Worm (Caenorhabditis elegans): ENCODE data around the gene T09F3.2.

T09F3.2 gene

ce11 chrII:10382247-10382646, 8.7 kb upstream of the T09F3.2 start:
- peak; percentile 3 for TF ChIP-seq madf-2 (tag; optimal IDR thresholded peaks at IDR 0.05)
- peak; percentile 62 for TF ChIP-seq unc-55 (GFP tag; optimal IDR thresholded peaks at IDR 0.05)
- TF ChIP-seq ceh-18 (tag; optimal IDR thresholded peaks at IDR 0.05), result peak; percentile 58
- TF ChIP-seq ref-2 (tag; optimal IDR thresholded peaks at IDR 0.05), result peak; percentile 8
- peak; percentile 33 for TF ChIP-seq ceh-31 (tag; optimal IDR thresholded peaks at IDR 0.05)
- TF ChIP-seq F13H6.1 (tag; optimal IDR thresholded peaks at IDR 0.05), result peak; percentile 24
- TF ChIP-seq tbx-2 (tag; optimal IDR thresholded peaks at IDR 0.05), result peak; percentile 41
- peak; percentile 71 for TF ChIP-seq nfya-1 (tag; optimal IDR thresholded peaks at IDR 0.05)
- TF ChIP-seq ceh-22 (tag; optimal IDR thresholded peaks at IDR 0.05), result no peak
- no peak for TF ChIP-seq ceh-14 (tag; optimal IDR thresholded peaks at IDR 0.05)
- TF ChIP-seq ets-4 (tag; optimal IDR thresholded peaks at IDR 0.05), result peak; percentile 11
- TF ChIP-seq hlh-13 (GFP tag; optimal IDR thresholded peaks at IDR 0.05), result no peak
- peak; percentile 28 for TF ChIP-seq ceh-2 (tag; optimal IDR thresholded peaks at IDR 0.05)
- TF ChIP-seq dve-1 (tag; optimal IDR thresholded peaks at IDR 0.05), result peak; percentile 29
- TF ChIP-seq pag-3 (tag; optimal IDR thresholded peaks at IDR 0.05; ENCODE audit: borderline replicate concordance), result no peak
- peak; percentile 6 for TF ChIP-seq ztf-16 (tag; optimal IDR thresholded peaks at IDR 0.05)
- peak; percentile 9 for TF ChIP-seq hlh-30 (tag; optimal IDR thresholded peaks at IDR 0.05; ENCODE audit: insufficient read depth)

- TF ChIP-seq ztf-16 (tag; optimal IDR thresholded peaks at IDR 0.05) (no peak), nhr-232 (tag; optimal IDR thresholded peaks at IDR 0.05) (no peak), pag-3 (tag; optimal IDR thresholded peaks at IDR 0.05; ENCODE audit: borderline replicate concordance) (no peak), sox-2 (GFP tag; IDR thresholded peaks at IDR 0.05) (no peak), elt-2 (tag; optimal IDR thresholded peaks at IDR 0.05) (no peak), sdc-2 (tag; optimal IDR thresholded peaks at IDR 0.05) (peak; percentile 14), fkh-6 (tag; optimal IDR thresholded peaks at IDR 0.05) (no peak), ttx-3 (tag; optimal IDR thresholded peaks at IDR 0.05) (no peak), fax-1 (tag; optimal IDR thresholded peaks at IDR 0.05) (no peak), ceh-22 (tag; optimal IDR thresholded peaks at IDR 0.05) (no peak), unc-86 (tag; optimal IDR thresholded peaks at IDR 0.05) (no peak), hlh-15 (tag; optimal IDR thresholded peaks at IDR 0.05) (no peak), nfya-1 (tag; optimal IDR thresholded peaks at IDR 0.05) (peak; percentile 41), ceh-9 (tag; optimal IDR thresholded peaks at IDR 0.05) (no peak), dmd-4 (tag; optimal IDR thresholded peaks at IDR 0.05; ENCODE audit: borderline replicate concordance) (no peak), ceh-34 (tag; optimal IDR thresholded peaks at IDR 0.05) (peak; percentile 54), ama-1 (optimal IDR thresholded peaks at IDR 0.05) (no peak), odd-2 (tag; optimal IDR thresholded peaks at IDR 0.05) (no peak), lim-6 (tag; optimal IDR thresholded peaks at IDR 0.05) (no peak), Y22D7AL.16 (tag; optimal IDR thresholded peaks at IDR 0.05) (no peak), C08G9.2 (tag; optimal IDR thresholded peaks at IDR 0.05) (peak; percentile 26), ceh-19 (GFP tag; optimal IDR thresholded peaks at IDR 0.05) (no peak), elt-4 (tag; optimal IDR thresholded peaks at IDR 0.05) (no peak), ceh-30 (tag; optimal IDR thresholded peaks at IDR 0.05) (no peak), ahr-1 (tag; optimal IDR thresholded peaks at IDR 0.05) (no peak), sox-4 (tag; optimal IDR thresholded peaks at IDR 0.05) (no peak), ceh-18 (tag; optimal IDR thresholded peaks at IDR 0.05) (peak; percentile 57), ceh-2 (tag; optimal IDR thresholded peaks at IDR 0.05) (no peak), hlh-6 (tag; optimal IDR thresholded peaks at IDR 0.05) (peak; percentile 7), pha-2 (tag; optimal IDR thresholded peaks at IDR 0.05) (no peak), ets-4 (tag; optimal IDR thresholded peaks at IDR 0.05) (no peak), fkh-10 (GFP tag; optimal IDR thresholded peaks at IDR 0.05) (no peak), tbx-7 (tag; optimal IDR thresholded peaks at IDR 0.05) (no peak), ceh-45 (GFP tag; IDR thresholded peaks at IDR 0.05) (no peak), tbx-2 (tag; optimal IDR thresholded peaks at IDR 0.05) (peak; percentile 22), ceh-14 (tag; optimal IDR thresholded peaks at IDR 0.05) (no peak), pat-9 (tag; optimal IDR thresholded peaks at IDR 0.05) (no peak), hlh-30 (tag; optimal IDR thresholded peaks at IDR 0.05; ENCODE audit: insufficient read depth) (no peak), unc-55 (GFP tag; optimal IDR thresholded peaks at IDR 0.05) (no peak), syd-9 (tag; optimal IDR thresholded peaks at IDR 0.05) (peak; percentile 10), hlh-8 (tag; optimal IDR thresholded peaks at IDR 0.05) (no peak), madf-2 (tag; optimal IDR thresholded peaks at IDR 0.05) (peak; percentile 18), nhr-11 (tag; optimal IDR thresholded peaks at IDR 0.05) (no peak)
Observed at ce11 chrII:10384680-10385383, 6.1 kb upstream of the T09F3.2 start, which contains the start of gene ztf-27. ztf-27 (plus strand) TSS chrII:10385333.
